Worm (Caenorhabditis elegans) whole organism, L2 larva: ENCODE results near the gene R144.12.

ENCODE experiments used
- dmd-4 ChIP-seq: sonication (generic microtip); optimal IDR thresholded peaks from 2 replicates; lab custom pipeline; 2017; ENCODE audit warnings: missing biosample characterization, missing genetic modification characterization
- nhr-6 ChIP-seq: fragments of 150-350 bp; optimal IDR thresholded peaks from 2 replicates; lab custom pipeline; 2014; ENCODE audit warnings: missing biosample characterization, missing genetic modification characterization
- unc-62 ChIP-seq: fragments of 150-350 bp; optimal IDR thresholded peaks from 2 replicates; lab custom pipeline; 2014; ENCODE audit warnings: missing biosample characterization, missing genetic modification reagents, missing genetic modification characterization

ce11 chrIII:5018116-5018689, 11.4 kb upstream of the R144.12 start, which contains the start of gene wip-1:
- TF ChIP-seq unc-62 (GFP tag; lab: Kevin White, UChicago) (peak; percentile 61), nhr-6 (tag; lab: Kevin White, UChicago) (peak; percentile 94), dmd-4 (tag; lab: Kevin White, UChicago) (peak; percentile 40)
